Worm (Caenorhabditis elegans): Measurements from ENCODE around the gene spe-17.

spe-17 gene

ce11 chrIV:12015586-12015985 lies 2.4 kb downstream of the spe-17 start, which contains the start of gene lips-6:
Gene lips-6, minus strand, starts transcription at chrIV:12015686.
- TF ChIP-seq nhr-237 (tag; optimal IDR thresholded peaks at IDR 0.05) (no peak), nhr-28 (tag; optimal IDR thresholded peaks at IDR 0.05) (no peak), mls-2 (tag; optimal IDR thresholded peaks at IDR 0.05) (no peak), unc-120 (tag; optimal IDR thresholded peaks at IDR 0.05; ENCODE audit: poor library complexity, severe bottlenecking) (no peak), elt-3 (tag; optimal IDR thresholded peaks at IDR 0.05) (no peak), M03D4.4 (tag; optimal IDR thresholded peaks at IDR 0.05) (no peak), lin-13 (tag; optimal IDR thresholded peaks at IDR 0.05) (no peak), snpc-4 (tag; optimal IDR thresholded peaks at IDR 0.05) (no peak), lin-32 (GFP tag; optimal IDR thresholded peaks at IDR 0.05) (no peak), unc-62 (GFP tag; optimal IDR thresholded peaks at IDR 0.05) (no peak)

- TF ChIP-seq nhr-76 (tag; optimal IDR thresholded peaks at IDR 0.05): no peak
- TF ChIP-seq cnd-1 (tag; optimal IDR thresholded peaks at IDR 0.05): no peak
- TF ChIP-seq tbx-8 (GFP tag; optimal IDR thresholded peaks at IDR 0.05): no peak
- TF ChIP-seq ztf-11 (tag; optimal IDR thresholded peaks at IDR 0.05): no peak
- TF ChIP-seq snpc-4 (tag; optimal IDR thresholded peaks at IDR 0.05): no peak
- no peak for TF ChIP-seq nhr-2 (tag; optimal IDR thresholded peaks at IDR 0.05)
- TF ChIP-seq hlh-1 (tag; optimal IDR thresholded peaks at IDR 0.05): no peak
- TF ChIP-seq ceh-83 (GFP tag; optimal IDR thresholded peaks at IDR 0.05): no peak
- TF ChIP-seq lin-32 (GFP tag; optimal IDR thresholded peaks at IDR 0.05): no peak
- TF ChIP-seq bed-3 (GFP tag; optimal IDR thresholded peaks at IDR 0.05): no peak
- no peak for TF ChIP-seq drap-1 (GFP tag; optimal IDR thresholded peaks at IDR 0.05)
- no peak for TF ChIP-seq blmp-1 (tag; optimal IDR thresholded peaks at IDR 0.05)
- TF ChIP-seq ham-2 (GFP tag; optimal IDR thresholded peaks at IDR 0.05): no peak
- no peak for TF ChIP-seq flh-1 (GFP tag; optimal IDR thresholded peaks at IDR 0.05)
- no peak for TF ChIP-seq lsy-2 (tag; optimal IDR thresholded peaks at IDR 0.05)
- TF ChIP-seq mls-2 (tag; optimal IDR thresholded peaks at IDR 0.05): no peak
- TF ChIP-seq zip-8 (tag; optimal IDR thresholded peaks at IDR 0.05): no peak
- no peak for TF ChIP-seq ceh-39 (tag; optimal IDR thresholded peaks at IDR 0.05)
- no peak for TF ChIP-seq mab-5 (tag; optimal IDR thresholded peaks at IDR 0.05)
- TF ChIP-seq elt-3 (tag; optimal IDR thresholded peaks at IDR 0.05): no peak
Observed at ce11 chrIV:12018920-12019319, 5.7 kb downstream of the spe-17 start.

- no peak for TF ChIP-seq nhr-237 (tag; optimal IDR thresholded peaks at IDR 0.05)
- peak; percentile 20 for TF ChIP-seq elt-1 (tag; optimal IDR thresholded peaks at IDR 0.05; ENCODE audit: borderline replicate concordance, insufficient read depth)
Observed at ce11 chrIV:12021360-12021759, 8.1 kb downstream of the spe-17 start.

ce11 chrIV:12029074-12029473 lies 15.9 kb downstream of the spe-17 start, which contains the start of gene tgn-38:
Gene tgn-38, minus strand, starts transcription at chrIV:12029174.
- TF ChIP-seq elt-1 (tag; optimal IDR thresholded peaks at IDR 0.05; ENCODE audit: borderline replicate concordance, insufficient read depth) (no peak), ztf-11 (tag; optimal IDR thresholded peaks at IDR 0.05) (no peak), ham-2 (GFP tag; optimal IDR thresholded peaks at IDR 0.05) (no peak), drap-1 (GFP tag; optimal IDR thresholded peaks at IDR 0.05) (no peak), nhr-76 (tag; optimal IDR thresholded peaks at IDR 0.05) (no peak), nhr-237 (tag; optimal IDR thresholded peaks at IDR 0.05) (no peak), flh-1 (GFP tag; optimal IDR thresholded peaks at IDR 0.05) (no peak), mab-5 (tag; optimal IDR thresholded peaks at IDR 0.05) (no peak), sem-2 (GFP tag; optimal IDR thresholded peaks at IDR 0.05) (no peak), pha-4 (tag; optimal IDR thresholded peaks at IDR 0.05) (no peak), mep-1 (tag; optimal IDR thresholded peaks at IDR 0.05) (no peak), tbx-8 (GFP tag; optimal IDR thresholded peaks at IDR 0.05) (no peak), unc-39 (tag; optimal IDR thresholded peaks at IDR 0.05) (no peak), lin-32 (GFP tag; optimal IDR thresholded peaks at IDR 0.05) (no peak), nhr-2 (tag; optimal IDR thresholded peaks at IDR 0.05) (no peak), ceh-83 (GFP tag; optimal IDR thresholded peaks at IDR 0.05) (no peak), bed-3 (GFP tag; optimal IDR thresholded peaks at IDR 0.05) (no peak), sptf-1 (tag; optimal IDR thresholded peaks at IDR 0.05) (no peak), elt-3 (tag; optimal IDR thresholded peaks at IDR 0.05) (no peak), hlh-1 (tag; optimal IDR thresholded peaks at IDR 0.05) (no peak)

ce11 chrIV:12029722-12030182 lies 16.5 kb downstream of the spe-17 start, which contains the start of gene T12G3.11:
Gene T12G3.11, minus strand, starts transcription at chrIV:12029772.
- TF ChIP-seq elt-3 (tag; optimal IDR thresholded peaks at IDR 0.05): no peak
- TF ChIP-seq lsy-2 (tag; optimal IDR thresholded peaks at IDR 0.05): peak; percentile 52
- no peak for TF ChIP-seq unc-62 (GFP tag; optimal IDR thresholded peaks at IDR 0.05)
- peak; percentile 14 for TF ChIP-seq ces-1 (GFP tag; optimal IDR thresholded peaks at IDR 0.05)
